Worm (Caenorhabditis elegans): ENCODE results near the gene fbxa-75.

The fbxa-75 gene

ce11 chrIII:1295149-1295716 lies 8.3 kb upstream of the fbxa-75 start, which contains the start of gene fbxa-35:
Gene fbxa-35 (plus strand): TSS chrIII:1295666.
- TF ChIP-seq nhr-80 (tag; optimal IDR thresholded peaks at IDR 0.05), result peak; percentile 13
- no peak for TF ChIP-seq attf-5 (GFP tag; optimal IDR thresholded peaks at IDR 0.05)

DNA sequence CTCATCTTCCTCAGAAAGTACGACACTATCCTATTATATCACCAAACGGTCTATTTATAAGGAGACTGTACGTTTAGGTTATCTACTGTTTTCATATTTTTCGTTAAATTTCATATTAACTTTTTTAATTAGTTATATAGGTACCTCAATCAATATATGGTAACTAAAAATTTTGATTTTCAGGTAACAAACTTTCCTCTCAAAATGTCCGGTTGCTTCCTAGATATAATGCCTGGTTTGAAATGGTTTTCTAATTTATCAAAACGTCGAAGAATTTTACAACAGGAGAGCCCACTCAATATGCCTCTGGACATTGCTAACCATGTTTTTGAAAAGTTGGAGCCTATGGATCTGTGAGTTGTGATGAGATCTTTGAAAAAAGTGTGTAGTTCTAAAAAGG lies 5.9 kb upstream of the fbxa-75 start, which contains the start of gene fbxa-28:
Gene fbxa-28, plus strand, starts transcription at position 301 of the 400 bp plus-strand sequence.
- no peak for TF ChIP-seq attf-6 (GFP tag; IDR thresholded peaks at IDR 0.05)

ce11 chrIII:1307333-1307732 lies 3.8 kb downstream of the fbxa-75 start:
- TF ChIP-seq ztf-18 (tag; optimal IDR thresholded peaks at IDR 0.05) (no peak), hsf-1 (GFP tag; IDR thresholded peaks at IDR 0.05) (no peak), ztf-22 (GFP tag; optimal IDR thresholded peaks at IDR 0.05) (no peak), hmg-1.2 (GFP tag; IDR thresholded peaks at IDR 0.05) (peak; percentile 84), F55B11.4 (tag; optimal IDR thresholded peaks at IDR 0.05; ENCODE audit: borderline replicate concordance, insufficient read depth) (no peak)

- TF ChIP-seq nhr-80 (tag; optimal IDR thresholded peaks at IDR 0.05) (peak; percentile 36), bed-1 (GFP tag; IDR thresholded peaks at IDR 0.05) (no peak), B0336.3 (GFP tag; IDR thresholded peaks at IDR 0.05) (no peak), cebp-1 (GFP tag; IDR thresholded peaks at IDR 0.05) (peak; percentile 91), cebp-1 (tag; optimal IDR thresholded peaks at IDR 0.05) (peak; percentile 93)
Observed at ce11 chrIII:1308209-1308608, 4.7 kb downstream of the fbxa-75 start, which contains the start of gene fbxa-79. Gene fbxa-79 (minus strand): TSS chrIII:1308294.

- TF ChIP-seq ztf-22 (GFP tag; optimal IDR thresholded peaks at IDR 0.05), result no peak
- no peak for TF ChIP-seq fkh-3 (tag; optimal IDR thresholded peaks at IDR 0.05)
- TF ChIP-seq ets-4 (GFP tag; optimal IDR thresholded peaks at IDR 0.05), result no peak
- no peak for TF ChIP-seq egl-44 (GFP tag; IDR thresholded peaks at IDR 0.05)
- TF ChIP-seq B0336.3 (GFP tag; IDR thresholded peaks at IDR 0.05), result no peak
- no peak for TF ChIP-seq nhr-27 (tag; optimal IDR thresholded peaks at IDR 0.05)
- no peak for TF ChIP-seq ztf-28 (GFP tag; IDR thresholded peaks at IDR 0.05)
Observed at ce11 chrIII:1308887-1309286, 5.4 kb downstream of the fbxa-75 start, which contains the start of gene Y82E9BL.12. Gene Y82E9BL.12 (plus strand): TSS chrIII:1309187.

DNA sequence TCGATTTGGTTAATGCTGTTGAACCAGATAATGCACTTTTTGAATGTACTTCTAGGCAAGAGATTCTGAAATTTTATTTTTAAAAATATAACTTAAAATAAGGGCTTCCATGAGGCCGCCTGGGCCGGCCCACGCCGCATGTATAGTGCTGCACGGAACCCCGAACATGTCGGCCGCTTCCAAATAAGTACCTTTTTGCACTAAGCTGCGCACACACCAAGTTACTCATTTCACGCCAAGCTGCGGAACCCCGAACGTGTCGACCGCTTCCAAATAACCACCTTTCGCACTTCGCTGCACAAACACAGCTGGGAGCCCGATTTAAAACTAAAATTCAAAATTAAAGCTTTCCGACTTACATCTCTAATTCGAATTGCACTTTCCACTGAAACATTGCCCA lies 7.9 kb downstream of the fbxa-75 start:
- TF ChIP-seq chd-7 (tag; optimal IDR thresholded peaks at IDR 0.05) (no peak), snpc-1.1 (tag; optimal IDR thresholded peaks at IDR 0.05; ENCODE audit: insufficient read depth) (peak; percentile 61), F52B5.7 (tag; optimal IDR thresholded peaks at IDR 0.05) (no peak), ztf-22 (GFP tag; optimal IDR thresholded peaks at IDR 0.05) (no peak), K12H6.12 (tag; optimal IDR thresholded peaks at IDR 0.05) (no peak), snpc-4 (GFP tag; optimal IDR thresholded peaks at IDR 0.05) (peak; percentile 46), snpc-4 (tag; optimal IDR thresholded peaks at IDR 0.05) (peak in 2 of 4 experiments; percentile 68 to 85)

DNA sequence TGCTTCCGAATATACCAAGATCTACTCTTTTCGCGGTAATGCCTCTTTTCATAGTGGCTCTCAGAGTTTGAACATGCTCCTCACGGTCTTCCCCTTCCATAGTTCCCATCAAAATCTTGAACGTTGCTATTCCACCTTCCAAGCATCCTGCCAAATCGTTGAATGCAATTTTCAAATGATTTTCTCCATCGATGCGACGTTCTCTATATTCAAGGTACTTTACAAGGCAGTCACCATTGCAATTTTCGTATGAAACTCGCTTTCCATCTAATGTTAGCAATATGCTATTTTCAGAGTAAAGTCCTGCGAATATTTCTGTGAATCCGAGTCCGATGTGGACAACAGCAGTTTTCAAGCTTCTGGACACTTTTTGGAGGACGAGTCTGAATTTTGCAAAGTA lies 10.8 kb downstream of the fbxa-75 start:
- TF ChIP-seq repo-1 (tag; optimal IDR thresholded peaks at IDR 0.05) (no peak), Y53G8AR.9 (GFP tag; conservative IDR thresholded peaks at IDR 0.05) (no peak), mcd-1 (GFP tag; IDR thresholded peaks at IDR 0.05) (no peak), K11D2.4 (GFP tag; IDR thresholded peaks at IDR 0.05) (no peak), lin-40 (tag; optimal IDR thresholded peaks at IDR 0.05) (no peak), athp-1 (tag; optimal IDR thresholded peaks at IDR 0.05) (no peak), attf-6 (GFP tag; IDR thresholded peaks at IDR 0.05) (no peak), ceh-40 (GFP tag; IDR thresholded peaks at IDR 0.05) (no peak), ztf-18 (tag; optimal IDR thresholded peaks at IDR 0.05) (no peak), T26A5.8 (tag; optimal IDR thresholded peaks at IDR 0.05) (no peak), unc-62 (GFP tag; optimal IDR thresholded peaks at IDR 0.05) (no peak), egl-44 (GFP tag; IDR thresholded peaks at IDR 0.05) (no peak), Y79H2A.3 (GFP tag; conservative IDR thresholded peaks at IDR 0.05) (no peak), nhr-120 (GFP tag; IDR thresholded peaks at IDR 0.05) (no peak), sdz-38 (tag; optimal IDR thresholded peaks at IDR 0.05) (no peak), ztf-3 (GFP tag; optimal IDR thresholded peaks at IDR 0.05) (no peak), cebp-2 (GFP tag; IDR thresholded peaks at IDR 0.05) (no peak), him-1 (tag; optimal IDR thresholded peaks at IDR 0.05) (no peak)

All from whole organism, young adult.